Worm (Caenorhabditis elegans) whole organism, young adult: Measurements from ENCODE around the gene F21C10.7.

Experiments
- F33H1.4 ChIP-seq: fragments of 200-800 bp; sonication (Bioruptor generic); IDR thresholded peaks from 2 replicates; pipeline ENCODE4 v1.3.6; 2022; ENCODE audit warnings: missing genetic modification reagents, missing genetic modification characterization, missing compliant biosample characterization
- Y53F4B.3 ChIP-seq: fragments of 200-800 bp; sonication (Bioruptor generic); IDR thresholded peaks from 2 replicates; pipeline ENCODE4 v1.3.6; 2022; ENCODE audit warnings: missing genetic modification reagents, missing genetic modification characterization, missing compliant biosample characterization
- akir-1 ChIP-seq: fragments of 200-800 bp; sonication (Bioruptor generic); optimal IDR thresholded peaks from 2 replicates; lab custom pipeline; 2018; ENCODE audit warnings: mild to moderate bottlenecking, missing genetic modification characterization, moderate library complexity, missing compliant biosample characterization
- chd-7 ChIP-seq: sonication (generic microtip); optimal IDR thresholded peaks from 2 replicates; lab custom pipeline; 2016; ENCODE audit warnings: mild to moderate bottlenecking, missing genetic modification characterization, moderate library complexity, missing compliant biosample characterization
- dox-1 ChIP-seq: fragments of 200-800 bp; sonication (Bioruptor generic); IDR thresholded peaks from 2 replicates; pipeline ENCODE4 v1.3.6; 2022; ENCODE audit warnings: missing genetic modification reagents, missing genetic modification characterization, missing compliant biosample characterization
- dpl-1 ChIP-seq: fragments of 150-350 bp; optimal IDR thresholded peaks from 2 replicates; lab custom pipeline; 2014; ENCODE audit warnings: missing biosample characterization, missing genetic modification reagents, missing genetic modification characterization
- hlh-26 ChIP-seq: fragments of 200-800 bp; sonication (Bioruptor generic); conservative IDR thresholded peaks from 2 replicates; pipeline ENCODE4 v1.3.6; 2022; ENCODE audit warnings: missing genetic modification reagents, missing genetic modification characterization, missing compliant biosample characterization
- mcd-1 ChIP-seq: fragments of 200-800 bp; sonication (Bioruptor generic); IDR thresholded peaks from 2 replicates; pipeline ENCODE4 v1.3.6; 2022; ENCODE audit warnings: missing genetic modification reagents, missing genetic modification characterization, missing compliant biosample characterization
- mel-28 ChIP-seq: sonication (generic microtip); optimal IDR thresholded peaks from 2 replicates; lab custom pipeline; 2016; ENCODE audit warnings: borderline replicate concordance, mild to moderate bottlenecking, missing genetic modification characterization, missing compliant biosample characterization
- nfya-1 ChIP-seq: sonication (generic microtip); optimal IDR thresholded peaks from 2 replicates; lab custom pipeline; 2017; ENCODE audit warnings: antibody characterized with exemption, missing compliant biosample characterization, missing genetic modification characterization, borderline replicate concordance; ENCODE audit not compliant: insufficient read depth
- nfyb-1 ChIP-seq: fragments of 200-800 bp; sonication (Bioruptor generic); IDR thresholded peaks from 2 replicates; pipeline ENCODE4 v1.3.6; 2022; ENCODE audit warnings: missing genetic modification reagents, missing genetic modification characterization, missing compliant biosample characterization
- nhr-179 ChIP-seq: sonication (generic microtip); optimal IDR thresholded peaks from 2 replicates; lab custom pipeline; 2016; ENCODE audit warnings: mild to moderate bottlenecking, missing genetic modification characterization, missing compliant biosample characterization
- somi-1 ChIP-seq: fragments of 200-800 bp; sonication (Bioruptor generic); optimal IDR thresholded peaks from 2 replicates; lab custom pipeline; 2018; ENCODE audit warnings: mild to moderate bottlenecking, missing genetic modification characterization, missing compliant biosample characterization
- ztf-6 ChIP-seq: fragments of 200-800 bp; sonication (Bioruptor generic); IDR thresholded peaks from 2 replicates; pipeline ENCODE4 v1.3.6; 2022; ENCODE audit warnings: missing genetic modification reagents, missing genetic modification characterization, missing compliant biosample characterization

DNA sequence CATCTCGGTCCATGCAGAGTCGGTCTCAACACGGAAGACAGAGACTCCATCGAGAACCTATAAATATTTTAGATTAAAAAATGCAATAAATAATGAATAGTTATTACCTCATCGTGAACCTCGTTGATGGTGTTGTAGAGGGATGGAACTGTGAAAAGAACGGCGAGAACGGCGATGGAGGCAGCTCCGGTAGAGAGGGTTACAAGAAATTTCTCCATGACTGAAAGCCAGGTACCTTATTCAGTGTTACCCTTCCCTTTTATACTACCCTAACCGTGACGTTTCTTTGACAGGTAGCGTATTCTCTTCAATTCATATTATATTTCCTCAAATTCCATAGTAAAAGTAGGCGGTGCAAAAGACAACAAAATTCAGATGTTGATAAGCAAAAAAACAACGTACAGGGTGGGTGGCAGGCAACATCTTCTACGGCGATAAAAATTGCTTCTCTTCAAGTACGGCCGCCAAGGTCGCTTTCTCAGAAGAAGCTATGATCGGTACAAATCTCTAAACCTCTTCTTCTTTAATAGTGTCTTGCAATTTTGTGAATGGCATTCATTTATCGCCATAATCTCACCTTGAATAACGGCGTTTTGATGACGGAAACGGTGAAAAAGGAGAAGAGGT lies 52.6 kb downstream of the F21C10.7 start, which contains the start of gene col-10:
- TF ChIP-seq nfya-1 (tag; lab: Kevin White, UChicago) (no peak), nhr-179 (no peak), chd-7 (tag; lab: Kevin White, UChicago) (no peak), dox-1 (no peak), hlh-26 (GFP tag; lab: Robert Waterston, UW) (no peak), somi-1 (GFP tag; lab: Kevin White, UChicago) (no peak), dpl-1 (GFP tag; lab: Kevin White, UChicago) (no peak), F33H1.4 (no peak), mcd-1 (GFP tag; lab: Robert Waterston, UW) (no peak), mel-28 (tag; lab: Kevin White, UChicago) (no peak), akir-1 (GFP tag; lab: Kevin White, UChicago) (no peak), nfyb-1 (GFP tag; lab: Robert Waterston, UW) (no peak), Y53F4B.3 (GFP tag; lab: Robert Waterston, UW) (no peak), ztf-6 (GFP tag; lab: Robert Waterston, UW) (no peak)
